Worm (Caenorhabditis elegans) whole organism, L3 larva: Measurements from ENCODE around the gene ttr-48.

ENCODE experiments used
- aly-2 ChIP-seq: fragments of 150-350 bp; optimal IDR thresholded peaks from 2 replicates; lab custom pipeline; 2014; ENCODE audit warnings: missing biosample characterization, missing genetic modification characterization
- ama-1 ChIP-seq: fragments of 150-350 bp; optimal IDR thresholded peaks from 2 replicates; lab custom pipeline; 2018
- ceh-28 ChIP-seq: fragments of 150-350 bp; optimal IDR thresholded peaks from 2 replicates; lab custom pipeline; 2014; ENCODE audit warnings: missing biosample characterization, missing genetic modification reagents, missing genetic modification characterization
- ceh-9 ChIP-seq: sonication (generic microtip); optimal IDR thresholded peaks from 2 replicates; lab custom pipeline; 2018; ENCODE audit warnings: missing biosample characterization, missing genetic modification characterization
- daf-12 ChIP-seq: fragments of 150-350 bp; optimal IDR thresholded peaks from 2 replicates; lab custom pipeline; 2014; ENCODE audit warnings: missing biosample characterization, missing genetic modification reagents, missing genetic modification characterization
- egl-27 ChIP-seq: sonication (generic microtip); optimal IDR thresholded peaks from 4 replicates; lab custom pipeline; 2017; ENCODE audit warnings: missing biosample characterization, missing genetic modification reagents, missing genetic modification characterization
- egl-5 ChIP-seq: fragments of 150-350 bp; optimal IDR thresholded peaks from 2 replicates; lab custom pipeline; 2017; ENCODE audit warnings: missing biosample characterization, missing genetic modification reagents, missing genetic modification characterization, inconsistent platforms
- elt-1 ChIP-seq: fragments of 150-350 bp; optimal IDR thresholded peaks from 2 replicates; lab custom pipeline; 2014; ENCODE audit warnings: missing biosample characterization, missing genetic modification characterization
- elt-2 ChIP-seq: sonication (generic microtip); optimal IDR thresholded peaks from 2 replicates; lab custom pipeline; 2016; ENCODE audit warnings: missing genetic modification reagents, mild to moderate bottlenecking, missing genetic modification characterization, missing compliant biosample characterization
- elt-3 ChIP-seq, 3 experiments: fragments of 150-350 bp in 1 of 3; sonication (generic microtip) in 2 of 3; optimal IDR thresholded peaks; 2 replicates in 2 of 3; 4 replicates in 1 of 3; lab custom pipeline; 2014 to 2017; ENCODE audit warnings: missing biosample characterization in 3 of 3, missing genetic modification characterization in 3 of 3
- eor-1 ChIP-seq, 2 experiments: fragments of 150-350 bp; optimal IDR thresholded peaks; 2 replicates each; lab custom pipeline; 2014 to 2018; ENCODE audit warnings: missing biosample characterization in 2 of 2, missing genetic modification characterization in 2 of 2
- fkh-10 ChIP-seq: sonication (generic microtip); optimal IDR thresholded peaks from 2 replicates; lab custom pipeline; 2017; ENCODE audit warnings: missing biosample characterization, missing genetic modification reagents, missing genetic modification characterization
- hmg-11 ChIP-seq: sonication (generic microtip); optimal IDR thresholded peaks from 2 replicates; lab custom pipeline; 2016; ENCODE audit warnings: missing genetic modification characterization, missing compliant biosample characterization
- jun-1 ChIP-seq: fragments of 150-350 bp; optimal IDR thresholded peaks from 2 replicates; lab custom pipeline; 2014; ENCODE audit warnings: missing biosample characterization, missing genetic modification reagents, missing genetic modification characterization
- lin-15B ChIP-seq: fragments of 150-350 bp; optimal IDR thresholded peaks from 2 replicates; lab custom pipeline; 2014; ENCODE audit warnings: missing biosample characterization, missing genetic modification characterization
- lin-39 ChIP-seq: fragments of 150-350 bp; optimal IDR thresholded peaks from 2 replicates; lab custom pipeline; 2018; ENCODE audit warnings: missing biosample characterization, missing genetic modification reagents, missing genetic modification characterization
- mdl-1 ChIP-seq: fragments of 150-350 bp; optimal IDR thresholded peaks from 2 replicates; lab custom pipeline; 2014; ENCODE audit warnings: missing biosample characterization, missing genetic modification characterization
- nfya-1 ChIP-seq: sonication (generic microtip); optimal IDR thresholded peaks from 2 replicates; lab custom pipeline; 2017; ENCODE audit warnings: missing genetic modification characterization, mild to moderate bottlenecking, missing compliant biosample characterization, antibody characterized with exemption, moderate library complexity; ENCODE audit not compliant: insufficient read depth
- nhr-11 ChIP-seq: fragments of 150-350 bp; optimal IDR thresholded peaks from 2 replicates; lab custom pipeline; 2014; ENCODE audit warnings: missing biosample characterization, missing genetic modification characterization
- nhr-12 ChIP-seq: fragments of 150-350 bp; optimal IDR thresholded peaks from 2 replicates; lab custom pipeline; 2014; ENCODE audit warnings: missing biosample characterization, missing genetic modification characterization
- nhr-23 ChIP-seq: fragments of 150-350 bp; optimal IDR thresholded peaks from 2 replicates; lab custom pipeline; 2014; ENCODE audit warnings: missing biosample characterization, missing genetic modification reagents, missing genetic modification characterization
- nhr-237 ChIP-seq: fragments of 150-350 bp; optimal IDR thresholded peaks from 2 replicates; lab custom pipeline; 2014; ENCODE audit warnings: missing biosample characterization, missing genetic modification characterization
- nhr-25 ChIP-seq: sonication (generic microtip); optimal IDR thresholded peaks from 2 replicates; lab custom pipeline; 2017; ENCODE audit warnings: missing biosample characterization, missing genetic modification characterization
- nhr-28 ChIP-seq: fragments of 150-350 bp; optimal IDR thresholded peaks from 2 replicates; lab custom pipeline; 2014; ENCODE audit warnings: missing biosample characterization, missing genetic modification characterization
- nhr-43 ChIP-seq: sonication (generic microtip); optimal IDR thresholded peaks from 2 replicates; lab custom pipeline; 2016; ENCODE audit warnings: mild to moderate bottlenecking, missing genetic modification characterization, missing compliant biosample characterization; ENCODE audit not compliant: poor library complexity, severe bottlenecking
- nhr-67 ChIP-seq: fragments of 150-350 bp; optimal IDR thresholded peaks from 2 replicates; lab custom pipeline; 2014; ENCODE audit warnings: missing biosample characterization, missing genetic modification characterization
- nhr-77 ChIP-seq: fragments of 150-350 bp; optimal IDR thresholded peaks from 2 replicates; lab custom pipeline; 2014; ENCODE audit warnings: missing biosample characterization, missing genetic modification characterization
- pha-4 ChIP-seq: fragments of 150-350 bp; optimal IDR thresholded peaks from 2 replicates; lab custom pipeline; 2014; ENCODE audit warnings: missing biosample characterization, missing genetic modification reagents, missing genetic modification characterization
- pqm-1 ChIP-seq: fragments of 150-350 bp; optimal IDR thresholded peaks from 2 replicates; lab custom pipeline; 2017; ENCODE audit warnings: missing biosample characterization, missing genetic modification characterization, inconsistent platforms
- sea-2 ChIP-seq: fragments of 150-350 bp; sonication (generic microtip); optimal IDR thresholded peaks from 4 replicates; lab custom pipeline; 2014; ENCODE audit warnings: missing biosample characterization, missing genetic modification reagents, missing genetic modification characterization
- skn-1 ChIP-seq: fragments of 150-350 bp; optimal IDR thresholded peaks from 2 replicates; lab custom pipeline; 2014; ENCODE audit warnings: missing biosample characterization, missing genetic modification characterization
- snpc-4 ChIP-seq: fragments of 150-350 bp; optimal IDR thresholded peaks from 2 replicates; lab custom pipeline; 2014; ENCODE audit warnings: missing biosample characterization, missing genetic modification characterization
- tbx-2 ChIP-seq: sonication (generic microtip); optimal IDR thresholded peaks from 2 replicates; lab custom pipeline; 2016; ENCODE audit warnings: mild to moderate bottlenecking, missing genetic modification characterization, missing compliant biosample characterization
- unc-62 ChIP-seq: fragments of 150-350 bp; sonication (generic microtip); optimal IDR thresholded peaks from 4 replicates; lab custom pipeline; 2014; ENCODE audit warnings: missing biosample characterization, missing genetic modification reagents, missing genetic modification characterization
- zag-1 ChIP-seq: fragments of 150-350 bp; optimal IDR thresholded peaks from 2 replicates; lab custom pipeline; 2014; ENCODE audit warnings: missing biosample characterization, missing genetic modification characterization
- ztf-11 ChIP-seq: fragments of 150-350 bp; optimal IDR thresholded peaks from 2 replicates; lab custom pipeline; 2014; ENCODE audit warnings: missing biosample characterization, missing genetic modification characterization

ttr-48 gene

DNA sequence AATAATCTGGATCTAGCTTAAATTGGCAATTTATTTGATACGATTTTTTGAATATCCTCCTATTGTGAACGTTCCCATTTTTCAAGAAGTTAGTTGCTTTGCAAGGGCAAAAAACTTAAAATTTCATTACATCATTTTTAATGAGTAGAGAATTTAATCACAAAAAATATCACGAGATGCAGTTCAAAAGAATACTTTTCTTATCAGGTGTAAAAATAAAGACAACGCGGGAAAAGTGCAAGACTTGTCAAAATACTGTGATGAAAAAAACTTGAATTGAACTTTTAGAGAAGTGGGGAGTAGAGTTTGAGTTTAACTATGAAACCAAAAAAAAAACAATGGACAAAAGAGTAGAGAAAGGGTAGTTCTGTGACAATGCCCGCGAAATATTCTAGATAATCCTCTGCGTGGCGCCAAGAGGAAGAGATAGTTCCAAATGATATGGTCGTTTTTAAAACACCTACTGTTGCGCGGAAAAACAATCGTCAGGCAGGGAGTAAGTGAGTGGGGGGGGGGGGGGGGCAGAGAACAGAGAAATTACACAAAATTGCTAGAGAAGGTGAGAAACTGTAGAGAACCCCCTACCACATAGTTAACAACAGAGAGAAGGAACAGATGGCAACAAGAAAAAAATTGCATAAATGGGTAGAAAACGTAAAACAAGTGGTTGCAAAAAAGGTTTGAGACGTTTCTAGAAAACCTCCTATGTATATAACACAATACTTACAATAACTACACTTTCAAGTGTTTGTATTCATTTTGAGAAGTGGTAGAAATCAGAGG is 17.1 kb downstream of the ttr-48 start:
- TF ChIP-seq eor-1 (tag; optimal IDR thresholded peaks at IDR 0.05; lab: Kevin White, UChicago) (no peak), nhr-28 (tag; lab: Kevin White, UChicago) (no peak), nhr-23 (tag; lab: Kevin White, UChicago) (no peak), ztf-11 (tag; lab: Kevin White, UChicago) (no peak), egl-27 (tag; lab: Kevin White, UChicago) (no peak), egl-5 (tag; lab: Kevin White, UChicago) (no peak), pqm-1 (peak; percentile 79), nhr-25 (tag; lab: Kevin White, UChicago) (no peak), nhr-237 (tag; lab: Kevin White, UChicago) (no peak), elt-2 (peak; percentile 79)

DNA sequence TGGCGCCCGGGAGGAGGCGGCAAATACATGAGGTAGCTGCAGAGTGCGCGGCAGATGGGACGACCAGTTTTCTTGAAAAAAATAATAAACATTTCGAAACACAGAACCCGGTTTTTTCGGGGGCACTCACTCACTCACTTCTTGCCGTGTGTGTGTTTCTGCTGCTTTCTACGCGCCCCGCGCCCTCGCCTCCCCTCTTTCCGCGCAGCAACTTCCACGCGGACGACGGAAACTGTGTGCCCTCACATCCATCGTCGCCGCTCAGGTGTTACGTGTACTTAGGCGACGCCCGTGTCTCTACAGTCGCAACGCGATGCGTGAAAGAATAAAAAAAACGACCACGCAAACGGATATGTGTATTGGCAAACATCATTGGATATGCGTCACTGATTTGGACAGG is 17.8 kb downstream of the ttr-48 start:
- TF ChIP-seq tbx-2 (tag; lab: Kevin White, UChicago) = no peak
- TF ChIP-seq eor-1 (tag; optimal IDR thresholded peaks at IDR 0.05; lab: Kevin White, UChicago) = no peak
- peak; percentile 36 for TF ChIP-seq egl-5 (tag; lab: Kevin White, UChicago)
- peak; percentile 8 for TF ChIP-seq nfya-1
- TF ChIP-seq elt-1 (tag; lab: Kevin White, UChicago) = no peak
- TF ChIP-seq nhr-43 (tag; lab: Kevin White, UChicago) = peak; percentile 72
- TF ChIP-seq lin-39 = peak; percentile 6
- TF ChIP-seq aly-2 (tag; lab: Kevin White, UChicago) = no peak
- no peak for TF ChIP-seq unc-62 (GFP tag; lab: Kevin White, UChicago)
- no peak for TF ChIP-seq hmg-11 (tag; lab: Kevin White, UChicago)
- no peak for TF ChIP-seq nhr-67 (tag; lab: Kevin White, UChicago)
- peak; percentile 14 for TF ChIP-seq pha-4 (tag; lab: Kevin White, UChicago)
- TF ChIP-seq ceh-28 (tag; lab: Kevin White, UChicago) = no peak
- TF ChIP-seq jun-1 (tag; lab: Kevin White, UChicago) = no peak
- TF ChIP-seq nhr-12 (tag; lab: Kevin White, UChicago) = no peak
- TF ChIP-seq mdl-1 (tag; lab: Kevin White, UChicago) = no peak
- no peak for TF ChIP-seq fkh-10 (GFP tag; lab: Kevin White, UChicago)
- no peak for TF ChIP-seq elt-2
- no peak for TF ChIP-seq sea-2 (GFP tag; lab: Kevin White, UChicago)
- TF ChIP-seq lin-15B (tag; lab: Kevin White, UChicago) = no peak

DNA sequence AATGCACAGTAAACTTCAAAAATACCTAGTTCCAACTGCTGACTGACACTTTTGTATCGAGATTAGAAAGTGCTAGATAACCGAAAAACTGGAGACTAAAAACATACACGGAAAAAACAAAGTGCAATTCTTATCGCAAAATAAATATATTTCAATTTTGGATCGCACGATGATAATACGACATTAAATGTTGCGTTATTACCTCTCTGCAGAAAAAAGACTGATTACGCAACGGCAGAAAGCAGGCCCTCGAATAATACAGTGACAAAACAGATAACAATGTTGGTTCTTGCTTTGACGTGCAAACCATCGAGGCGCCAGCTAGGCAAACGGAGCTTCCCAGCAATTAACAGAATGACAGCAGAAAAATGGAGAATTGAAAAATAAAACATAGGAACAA is 18.4 kb downstream of the ttr-48 start:
- TF ChIP-seq elt-2 (peak; percentile 100), nhr-77 (tag; lab: Kevin White, UChicago) (no peak), pha-4 (tag; lab: Kevin White, UChicago) (peak; percentile 81), pqm-1 (peak; percentile 99), nfya-1 (no peak), jun-1 (tag; lab: Kevin White, UChicago) (peak; percentile 83), skn-1 (tag; lab: Kevin White, UChicago) (peak; percentile 67)

DNA sequence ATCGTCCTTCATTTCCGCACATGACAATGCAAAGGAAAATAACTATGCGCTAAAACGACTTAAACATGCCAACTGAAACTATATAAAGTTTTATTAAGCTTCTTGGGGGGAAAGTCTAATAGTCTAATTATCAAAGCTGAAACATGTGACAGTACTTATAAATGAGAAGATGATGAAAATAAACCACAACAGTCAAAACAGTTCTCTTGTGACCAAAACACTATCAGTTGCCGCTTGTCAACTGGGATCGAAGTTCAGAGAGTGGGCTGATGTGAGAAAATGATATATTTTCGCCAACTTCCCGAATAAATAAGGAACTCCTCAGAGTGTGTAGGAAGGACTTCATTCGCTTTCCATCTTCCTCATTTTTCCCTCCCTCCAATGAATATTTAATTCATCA is 20.2 kb downstream of the ttr-48 start:
- TF ChIP-seq nhr-25 (tag; lab: Kevin White, UChicago) (no peak), pha-4 (tag; lab: Kevin White, UChicago) (peak; percentile 14), ama-1 (no peak), ceh-28 (tag; lab: Kevin White, UChicago) (no peak), jun-1 (tag; lab: Kevin White, UChicago) (no peak), elt-2 (peak; percentile 71), daf-12 (tag; lab: Kevin White, UChicago) (no peak), sea-2 (GFP tag; lab: Kevin White, UChicago) (no peak), nhr-67 (tag; lab: Kevin White, UChicago) (no peak), pqm-1 (peak; percentile 45)

DNA sequence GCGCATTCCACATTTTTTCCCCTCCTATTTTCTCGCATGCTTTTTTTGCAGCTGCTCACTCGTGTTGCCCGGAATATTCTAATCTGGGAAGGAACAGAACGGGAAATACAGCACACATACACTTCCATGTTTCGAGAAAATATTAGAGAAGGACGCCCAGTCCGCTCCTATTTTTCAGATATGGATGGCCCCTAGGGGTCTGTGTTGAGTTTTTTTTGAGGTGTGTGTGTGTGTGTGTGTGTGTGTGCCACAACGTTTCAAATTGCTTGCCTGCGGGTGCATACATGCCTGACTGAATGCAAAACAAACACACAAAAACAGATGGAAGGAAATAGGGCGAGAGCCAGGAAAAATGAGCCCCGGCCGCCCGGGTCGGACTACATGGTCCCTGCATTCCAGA is 20.6 kb downstream of the ttr-48 start:
- TF ChIP-seq nhr-23 (tag; lab: Kevin White, UChicago) (no peak), ztf-11 (tag; lab: Kevin White, UChicago) (no peak), ceh-9 (tag; lab: Kevin White, UChicago) (no peak), aly-2 (tag; lab: Kevin White, UChicago) (no peak), nhr-25 (tag; lab: Kevin White, UChicago) (no peak), egl-5 (tag; lab: Kevin White, UChicago) (no peak), elt-3 (tag; optimal IDR thresholded peaks at IDR 0.05; lab: Kevin White, UChicago) (no peak), snpc-4 (tag; lab: Kevin White, UChicago) (no peak), nhr-28 (tag; lab: Kevin White, UChicago) (no peak), elt-2 (no peak), nhr-43 (tag; lab: Kevin White, UChicago) (no peak), zag-1 (tag; lab: Kevin White, UChicago) (no peak), nhr-11 (no peak), nhr-77 (tag; lab: Kevin White, UChicago) (no peak), ama-1 (no peak)
